Worm (Caenorhabditis elegans) whole organism, L2 larva: ENCODE measurements around the gene Y46G5A.23.

Experiments used
- aly-2 ChIP-seq: fragments of 150-350 bp; optimal IDR thresholded peaks from 2 replicates; lab custom pipeline; 2014; ENCODE audit warnings: missing biosample characterization, missing genetic modification characterization
- ama-1 ChIP-seq: fragments of 150-350 bp; optimal IDR thresholded peaks from 2 replicates; lab custom pipeline; 2018; ENCODE audit warnings: inconsistent platforms
- ceh-16 ChIP-seq: fragments of 150-350 bp; optimal IDR thresholded peaks from 2 replicates; lab custom pipeline; 2014; ENCODE audit warnings: missing biosample characterization, missing genetic modification characterization
- dmd-4 ChIP-seq: sonication (generic microtip); optimal IDR thresholded peaks from 2 replicates; lab custom pipeline; 2017; ENCODE audit warnings: missing biosample characterization, missing genetic modification characterization
- elt-3 ChIP-seq: sonication (generic microtip); optimal IDR thresholded peaks from 2 replicates; lab custom pipeline; 2017; ENCODE audit warnings: missing biosample characterization, missing genetic modification characterization
- mdl-1 ChIP-seq, 2 experiments: fragments of 150-350 bp in 1 of 2; sonication (generic microtip) in 1 of 2; optimal IDR thresholded peaks; 2 replicates each; lab custom pipeline; 2017; ENCODE audit warnings: missing biosample characterization in 2 of 2, missing genetic modification characterization in 2 of 2
- nhr-25 ChIP-seq: fragments of 150-350 bp; sonication (generic microtip); optimal IDR thresholded peaks from 3 replicates; lab custom pipeline; 2014; ENCODE audit warnings: missing biosample characterization, missing genetic modification characterization
- nhr-77 ChIP-seq: fragments of 150-350 bp; optimal IDR thresholded peaks from 2 replicates; lab custom pipeline; 2014; ENCODE audit warnings: missing biosample characterization, missing genetic modification characterization
- zag-1 ChIP-seq: fragments of 150-350 bp; optimal IDR thresholded peaks from 2 replicates; lab custom pipeline; 2014; ENCODE audit warnings: missing biosample characterization, missing genetic modification characterization
- ztf-11 ChIP-seq: sonication (generic microtip); optimal IDR thresholded peaks from 2 replicates; lab custom pipeline; 2017; ENCODE audit warnings: missing biosample characterization, missing genetic modification characterization

- TF ChIP-seq elt-3 (tag; lab: Kevin White, UChicago), result no peak
- no peak for TF ChIP-seq ama-1 (lab: Kevin White, UChicago)
- no peak for TF ChIP-seq zag-1 (tag; lab: Kevin White, UChicago)
- no peak for TF ChIP-seq nhr-25 (tag; lab: Kevin White, UChicago)
- no peak for TF ChIP-seq dmd-4 (tag; lab: Kevin White, UChicago)
- no peak for TF ChIP-seq aly-2 (tag; lab: Kevin White, UChicago)
- TF ChIP-seq nhr-77 (tag; lab: Kevin White, UChicago), result no peak
- TF ChIP-seq ztf-11 (tag; lab: Kevin White, UChicago), result no peak
- no peak for TF ChIP-seq mdl-1 (tag; optimal IDR thresholded peaks at IDR 0.05; lab: Kevin White, UChicago)
- TF ChIP-seq ceh-16 (tag; lab: Kevin White, UChicago), result no peak
These were observed 11.3 kb upstream of the Y46G5A.23 start, which contains the start of gene lgc-35 for ce11 chrII:12840057-12840456.
